Fruit fly (Drosophila melanogaster) whole organism, pupa: ENCODE measurements around the gene CG14535.

ENCODE experiments used
- CG10348 ChIP-seq: fragments of 200-800 bp; sonication (Bioruptor generic); IDR thresholded peaks from 2 replicates; pipeline ENCODE4 v1.3.6; 2022; ENCODE audit warnings: missing biosample characterization, missing genetic modification characterization
- CG12605 ChIP-seq: fragments of 200-800 bp; sonication (Bioruptor generic); IDR thresholded peaks from 2 replicates; pipeline ENCODE4 v1.3.6; 2022; ENCODE audit warnings: missing biosample characterization, missing genetic modification characterization
- CG14655 ChIP-seq: fragments of 200-800 bp; sonication (Bioruptor generic); optimal IDR thresholded peaks from 3 replicates; lab custom pipeline; 2017; ENCODE audit warnings: mild to moderate bottlenecking, missing biosample characterization, missing genetic modification reagents, missing genetic modification characterization
- CG17806 ChIP-seq: fragments of 200-800 bp; sonication (Bioruptor generic); optimal IDR thresholded peaks from 2 replicates; lab custom pipeline; 2018; ENCODE audit warnings: missing biosample characterization, mild to moderate bottlenecking, missing genetic modification characterization, moderate library complexity
- CG34367 ChIP-seq: fragments of 200-800 bp; sonication (Bioruptor generic); optimal IDR thresholded peaks from 2 replicates; lab custom pipeline; 2018; ENCODE audit warnings: missing biosample characterization, mild to moderate bottlenecking, missing genetic modification characterization
- CG4496 ChIP-seq: fragments of 200-800 bp; sonication (Bioruptor generic); IDR thresholded peaks from 3 replicates; pipeline ENCODE4 v1.3.6; 2022; ENCODE audit warnings: missing biosample characterization, missing genetic modification characterization
- CG8159 ChIP-seq: fragments of 200-800 bp; sonication (Bioruptor generic); optimal IDR thresholded peaks from 3 replicates; lab custom pipeline; 2018; ENCODE audit warnings: missing biosample characterization, mild to moderate bottlenecking, missing genetic modification characterization, moderate library complexity
- CG8301 ChIP-seq: fragments of 200-800 bp; sonication (Bioruptor generic); optimal IDR thresholded peaks from 2 replicates; lab custom pipeline; 2018; ENCODE audit warnings: missing biosample characterization, mild to moderate bottlenecking, missing genetic modification characterization
- D1 ChIP-seq: fragments of 200-800 bp; sonication (Bioruptor generic); optimal IDR thresholded peaks from 2 replicates; lab custom pipeline; 2018; ENCODE audit warnings: missing biosample characterization, mild to moderate bottlenecking, missing genetic modification characterization, moderate library complexity
- EcR ChIP-seq: fragments of 200-800 bp; sonication (Bioruptor generic); optimal IDR thresholded peaks from 3 replicates; lab custom pipeline; 2019; ENCODE audit warnings: missing biosample characterization, missing genetic modification characterization, mild to moderate bottlenecking, moderate library complexity, missing genetic modification reagents
- Ets98B ChIP-seq: fragments of 200-800 bp; sonication (Bioruptor generic); IDR thresholded peaks from 2 replicates; pipeline ENCODE4 v1.3.6; 2022; ENCODE audit warnings: missing biosample characterization, missing genetic modification characterization
- fd96Ca ChIP-seq: fragments of 200-800 bp; sonication (Bioruptor generic); IDR thresholded peaks from 3 replicates; pipeline ENCODE4 v1.3.6; 2022; ENCODE audit warnings: missing biosample characterization, missing genetic modification characterization
- gl ChIP-seq: fragments of 200-800 bp; sonication (Bioruptor generic); optimal IDR thresholded peaks from 2 replicates; lab custom pipeline; 2018; ENCODE audit warnings: missing biosample characterization, mild to moderate bottlenecking, missing genetic modification characterization
- rn ChIP-seq: fragments of 200-800 bp; sonication (Bioruptor generic); IDR thresholded peaks from 2 replicates; pipeline ENCODE4 v1.3.6; 2022; ENCODE audit warnings: missing biosample characterization, missing genetic modification characterization

- TF ChIP-seq fd96Ca (GFP tag; lab: Robert Waterston, UW) = peak; percentile 55; the same call in 1 of the 3 replicates
- peak; percentile 91 for TF ChIP-seq gl (tag; lab: Kevin White, UChicago)
- peak; percentile 5 for TF ChIP-seq CG14655 (GFP tag; lab: Kevin White, UChicago)
- peak; percentile 61 for TF ChIP-seq CG17806 (tag; lab: Kevin White, UChicago)
- peak; percentile 54; the same call in 1 of the 2 replicates for TF ChIP-seq rn (GFP tag; lab: Robert Waterston, UW)
- TF ChIP-seq D1 (tag; lab: Kevin White, UChicago) = no peak
- peak; percentile 51 for TF ChIP-seq EcR
- peak; percentile 87 for TF ChIP-seq CG12605 (GFP tag; lab: Robert Waterston, UW)
- TF ChIP-seq Ets98B (GFP tag; lab: Robert Waterston, UW) = peak; percentile 81
- TF ChIP-seq CG10348 (GFP tag; lab: Robert Waterston, UW) = no peak
- TF ChIP-seq CG8159 (tag; lab: Kevin White, UChicago) = peak; percentile 69
- peak; percentile 75 for TF ChIP-seq CG34367 (tag; lab: Kevin White, UChicago)
- TF ChIP-seq CG8301 (tag; lab: Kevin White, UChicago) = no peak
- TF ChIP-seq CG4496 (GFP tag; lab: Robert Waterston, UW) = peak; percentile 83
These were observed 24.1 kb upstream of the CG14535 start, which contains the start of gene spz3 for dm6 chr2L:7879292-7879894.
